Fruit fly (Drosophila melanogaster): Measurements from ENCODE around the gene CG8219.

- no peak for TF ChIP-seq Dif (GFP tag; optimal IDR thresholded peaks at IDR 0.05; ENCODE audit: partially characterized antibody)
- TF ChIP-seq OdsH (GFP tag; optimal IDR thresholded peaks at IDR 0.05): no peak
- TF ChIP-seq dsf (GFP tag; optimal IDR thresholded peaks at IDR 0.05; ENCODE audit: borderline replicate concordance): no peak
- no peak for TF ChIP-seq Hnf4 (GFP tag; optimal IDR thresholded peaks at IDR 0.05)
- TF ChIP-seq Hr83 (GFP tag; optimal IDR thresholded peaks at IDR 0.05; ENCODE audit: poor library complexity, severe bottlenecking): no peak
- TF ChIP-seq usp (GFP tag; optimal IDR thresholded peaks at IDR 0.05): no peak
- TF ChIP-seq Jra (GFP tag; optimal IDR thresholded peaks at IDR 0.05): no peak
Observed at dm6 chr3L:6245646-6246045, 45.4 kb downstream of the CG8219 start, which contains the start of gene Mdr65.
